Worm (Caenorhabditis elegans) whole organism, L3 larva: ENCODE data around the gene daf-36.

Experiments
- aly-2 ChIP-seq: fragments of 150-350 bp; optimal IDR thresholded peaks from 2 replicates; lab custom pipeline; 2014; ENCODE audit warnings: missing biosample characterization, missing genetic modification characterization
- ama-1 ChIP-seq: fragments of 150-350 bp; optimal IDR thresholded peaks from 2 replicates; lab custom pipeline; 2018
- fos-1 ChIP-seq: fragments of 150-350 bp; optimal IDR thresholded peaks from 2 replicates; lab custom pipeline; 2014; ENCODE audit warnings: missing biosample characterization, missing genetic modification characterization
- nhr-237 ChIP-seq: fragments of 150-350 bp; optimal IDR thresholded peaks from 2 replicates; lab custom pipeline; 2014; ENCODE audit warnings: missing biosample characterization, missing genetic modification characterization
- pqm-1 ChIP-seq: fragments of 150-350 bp; optimal IDR thresholded peaks from 2 replicates; lab custom pipeline; 2017; ENCODE audit warnings: missing biosample characterization, missing genetic modification characterization, inconsistent platforms
- sea-2 ChIP-seq: fragments of 150-350 bp; sonication (generic microtip); optimal IDR thresholded peaks from 4 replicates; lab custom pipeline; 2014; ENCODE audit warnings: missing biosample characterization, missing genetic modification reagents, missing genetic modification characterization

- TF ChIP-seq aly-2 (tag; lab: Kevin White, UChicago) (no peak), nhr-237 (tag; lab: Kevin White, UChicago) (no peak), ama-1 (peak; percentile 39), fos-1 (tag; lab: Kevin White, UChicago) (no peak), sea-2 (GFP tag; lab: Kevin White, UChicago) (no peak), pqm-1 (tag; lab: Kevin White, UChicago) (no peak)
Measured at ce11 chrV:10238665-10239064, 13.2 kb upstream of the daf-36 start, which contains the start of gene fubl-1.
